Fruit fly (Drosophila melanogaster): ENCODE data around the gene Rh5.

DNA sequence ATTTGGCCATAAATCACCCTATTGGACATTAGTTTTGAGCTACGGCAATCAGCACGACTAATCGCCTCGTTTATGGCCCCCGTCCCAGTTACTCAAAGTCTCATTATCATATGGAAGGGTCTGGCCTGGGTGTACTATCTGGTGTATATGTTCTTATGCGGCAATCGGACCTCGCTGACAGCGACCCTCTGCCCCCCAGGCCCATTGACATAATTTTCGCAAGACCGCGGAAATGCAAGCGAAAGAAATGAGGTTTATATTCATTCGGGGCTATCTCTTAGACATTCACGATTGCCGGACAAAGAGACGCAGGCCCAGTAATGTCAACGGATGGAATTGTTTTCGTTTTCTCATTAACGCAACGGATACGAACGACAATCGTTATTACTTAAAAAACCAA lies 20.9 kb downstream of the Rh5 start:
- TF ChIP-seq psq (optimal IDR thresholded peaks at IDR 0.05): no peak
- TF ChIP-seq h (optimal IDR thresholded peaks at IDR 0.05): no peak
- TF ChIP-seq insv (optimal IDR thresholded peaks at IDR 0.05): no peak
- TF ChIP-seq Myc (optimal IDR thresholded peaks at IDR 0.05): no peak
- no peak for TF ChIP-seq Sin3A (optimal IDR thresholded peaks at IDR 0.05)
